Worm (Caenorhabditis elegans): ENCODE measurements around the gene sec-31.

ce11 chrIV:11329269-11329668 lies 42.3 kb downstream of the sec-31 start, which contains the start of gene leo-1:
- TF ChIP-seq fos-1 (tag; optimal IDR thresholded peaks at IDR 0.05) (no peak), blmp-1 (tag; optimal IDR thresholded peaks at IDR 0.05; ENCODE audit: insufficient read depth) (no peak), nhr-6 (tag; optimal IDR thresholded peaks at IDR 0.05) (no peak), unc-62 (GFP tag; optimal IDR thresholded peaks at IDR 0.05) (no peak)

Measured in whole organism, L2 larva.